Worm (Caenorhabditis elegans) whole organism, mixed stage, embryonic: ENCODE results near the gene C04E6.5.

Source experiments
- blmp-1 ChIP-seq: fragments of 150-350 bp; optimal IDR thresholded peaks from 2 replicates; lab custom pipeline; 2014; ENCODE audit warnings: missing biosample characterization, missing genetic modification characterization
- ceh-43 ChIP-seq: fragments of 200-800 bp; sonication (Bioruptor generic); optimal IDR thresholded peaks from 2 replicates; lab custom pipeline; 2018; ENCODE audit warnings: mild to moderate bottlenecking, missing genetic modification characterization, moderate library complexity, missing compliant biosample characterization
- elt-1 ChIP-seq: sonication (generic microtip); optimal IDR thresholded peaks from 2 replicates; lab custom pipeline; 2017; ENCODE audit warnings: missing genetic modification characterization, mild to moderate bottlenecking, missing compliant biosample characterization, antibody characterized with exemption, moderate library complexity, borderline replicate concordance; ENCODE audit not compliant: insufficient read depth
- flh-1 ChIP-seq: fragments of 200-800 bp; sonication (Bioruptor generic); optimal IDR thresholded peaks from 2 replicates; lab custom pipeline; 2018; ENCODE audit warnings: mild to moderate bottlenecking, missing genetic modification characterization, moderate library complexity, missing compliant biosample characterization
- lin-32 ChIP-seq: fragments of 200-800 bp; sonication (Bioruptor generic); optimal IDR thresholded peaks from 2 replicates; lab custom pipeline; 2018; ENCODE audit warnings: mild to moderate bottlenecking, missing genetic modification characterization, missing compliant biosample characterization
- lsy-2 ChIP-seq: fragments of 150-350 bp; optimal IDR thresholded peaks from 2 replicates; lab custom pipeline; 2014; ENCODE audit warnings: missing biosample characterization, missing genetic modification characterization
- nhr-12 ChIP-seq: fragments of 150-350 bp; optimal IDR thresholded peaks from 2 replicates; lab custom pipeline; 2014; ENCODE audit warnings: missing biosample characterization, missing genetic modification characterization
- nhr-28 ChIP-seq: fragments of 150-350 bp; optimal IDR thresholded peaks from 2 replicates; lab custom pipeline; 2014; ENCODE audit warnings: missing biosample characterization, missing genetic modification characterization
- nhr-76 ChIP-seq: sonication (generic microtip); optimal IDR thresholded peaks from 2 replicates; lab custom pipeline; 2017; ENCODE audit warnings: missing biosample characterization, missing genetic modification characterization
- snpc-4 ChIP-seq: fragments of 150-350 bp; optimal IDR thresholded peaks from 2 replicates; lab custom pipeline; 2014; ENCODE audit warnings: missing biosample characterization, missing genetic modification characterization
- sptf-1 ChIP-seq: sonication (generic microtip); optimal IDR thresholded peaks from 2 replicates; lab custom pipeline; 2017; ENCODE audit warnings: mild to moderate bottlenecking, missing genetic modification characterization, moderate library complexity, missing compliant biosample characterization
- tbx-8 ChIP-seq: fragments of 200-800 bp; sonication (Bioruptor generic); optimal IDR thresholded peaks from 2 replicates; lab custom pipeline; 2018; ENCODE audit warnings: mild to moderate bottlenecking, missing genetic modification characterization, moderate library complexity, missing compliant biosample characterization
- unc-62 ChIP-seq: fragments of 150-350 bp; optimal IDR thresholded peaks from 2 replicates; lab custom pipeline; 2014; ENCODE audit warnings: missing biosample characterization, missing genetic modification reagents, missing genetic modification characterization
- ztf-11 ChIP-seq: fragments of 150-350 bp; optimal IDR thresholded peaks from 2 replicates; lab custom pipeline; 2014; ENCODE audit warnings: missing biosample characterization, missing genetic modification characterization

DNA sequence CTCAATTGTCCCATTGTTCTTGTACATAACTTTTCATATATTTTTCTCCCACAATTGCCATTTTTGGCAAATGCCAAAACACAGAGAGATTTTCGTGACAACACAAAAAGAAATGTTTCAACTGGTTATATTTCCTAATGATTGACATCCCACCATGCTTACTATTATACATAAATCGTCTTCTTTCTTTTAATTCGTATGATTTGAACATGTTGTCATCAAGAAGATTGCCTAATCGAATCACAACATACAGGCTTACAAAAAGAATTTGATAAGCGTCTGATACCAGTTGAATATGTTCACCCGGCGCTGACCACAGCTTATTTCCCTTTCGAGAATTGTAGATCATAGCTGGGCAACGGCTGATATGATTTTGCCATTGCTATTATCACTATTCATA lies 6.9 kb upstream of the C04E6.5 start, which contains the start of gene grd-9:
- TF ChIP-seq lin-32 (GFP tag; lab: Kevin White, UChicago): no peak
- TF ChIP-seq lsy-2: no peak
- TF ChIP-seq nhr-76 (tag; lab: Kevin White, UChicago): no peak
- TF ChIP-seq ztf-11: no peak
- no peak for TF ChIP-seq ceh-43 (GFP tag; lab: Kevin White, UChicago)
- TF ChIP-seq snpc-4 (tag; lab: Kevin White, UChicago): no peak
- TF ChIP-seq nhr-28 (tag; lab: Kevin White, UChicago): no peak
- no peak for TF ChIP-seq flh-1 (GFP tag; lab: Kevin White, UChicago)
- no peak for TF ChIP-seq nhr-12 (tag; lab: Kevin White, UChicago)
- TF ChIP-seq unc-62 (GFP tag; lab: Kevin White, UChicago): no peak
- TF ChIP-seq elt-1: no peak
- no peak for TF ChIP-seq tbx-8
- no peak for TF ChIP-seq blmp-1 (tag; lab: Kevin White, UChicago)
- no peak for TF ChIP-seq sptf-1 (tag; lab: Kevin White, UChicago)
